Worm (Caenorhabditis elegans) whole organism, L2 larva: Measurements from ENCODE around the gene cutl-16.

Source experiments
- C34F6.9 ChIP-seq: fragments of 150-350 bp; optimal IDR thresholded peaks from 2 replicates; lab custom pipeline; 2014; ENCODE audit warnings: missing biosample characterization, missing genetic modification characterization
- F13H6.1 ChIP-seq: sonication (generic microtip); optimal IDR thresholded peaks from 2 replicates; lab custom pipeline; 2016; ENCODE audit warnings: missing genetic modification characterization, missing compliant biosample characterization
- ZK546.5 ChIP-seq: sonication (generic microtip); optimal IDR thresholded peaks from 2 replicates; lab custom pipeline; 2017; ENCODE audit warnings: missing biosample characterization, missing genetic modification characterization
- aly-2 ChIP-seq: fragments of 150-350 bp; optimal IDR thresholded peaks from 2 replicates; lab custom pipeline; 2014; ENCODE audit warnings: missing biosample characterization, missing genetic modification characterization
- ama-1 ChIP-seq: fragments of 150-350 bp; optimal IDR thresholded peaks from 2 replicates; lab custom pipeline; 2018; ENCODE audit warnings: inconsistent platforms
- blmp-1 ChIP-seq: sonication (generic microtip); optimal IDR thresholded peaks from 2 replicates; lab custom pipeline; 2017; ENCODE audit warnings: missing genetic modification characterization, mild to moderate bottlenecking, missing compliant biosample characterization, antibody characterized with exemption, moderate library complexity; ENCODE audit not compliant: insufficient read depth
- ceh-16 ChIP-seq: fragments of 150-350 bp; optimal IDR thresholded peaks from 2 replicates; lab custom pipeline; 2014; ENCODE audit warnings: missing biosample characterization, missing genetic modification characterization
- crh-2 ChIP-seq: sonication (generic microtip); optimal IDR thresholded peaks from 2 replicates; lab custom pipeline; 2017; ENCODE audit warnings: missing biosample characterization, missing genetic modification characterization
- dmd-4 ChIP-seq: sonication (generic microtip); optimal IDR thresholded peaks from 2 replicates; lab custom pipeline; 2017; ENCODE audit warnings: missing biosample characterization, missing genetic modification characterization
- egl-27 ChIP-seq: sonication (generic microtip); optimal IDR thresholded peaks from 3 replicates; lab custom pipeline; 2017; ENCODE audit warnings: missing biosample characterization, missing genetic modification reagents, missing genetic modification characterization
- elt-1 ChIP-seq: fragments of 150-350 bp; optimal IDR thresholded peaks from 2 replicates; lab custom pipeline; 2014; ENCODE audit warnings: missing biosample characterization, missing genetic modification characterization
- fos-1 ChIP-seq: fragments of 150-350 bp; optimal IDR thresholded peaks from 2 replicates; lab custom pipeline; 2014; ENCODE audit warnings: missing biosample characterization, missing genetic modification characterization
- lin-13 ChIP-seq: fragments of 150-350 bp; optimal IDR thresholded peaks from 2 replicates; lab custom pipeline; 2014; ENCODE audit warnings: missing biosample characterization, missing genetic modification reagents, missing genetic modification characterization
- lin-39 ChIP-seq: fragments of 150-350 bp; optimal IDR thresholded peaks from 2 replicates; lab custom pipeline; 2014; ENCODE audit warnings: missing biosample characterization, missing genetic modification reagents, missing genetic modification characterization
- lsy-2 ChIP-seq, 2 experiments: fragments of 150-350 bp in 1 of 2; sonication (generic microtip) in 1 of 2; optimal IDR thresholded peaks; 2 replicates each; lab custom pipeline; 2014 to 2017; ENCODE audit warnings: missing biosample characterization in 2 of 2, missing genetic modification characterization in 2 of 2
- mbf-1 ChIP-seq: sonication (generic microtip); optimal IDR thresholded peaks from 2 replicates; lab custom pipeline; 2017; ENCODE audit warnings: missing biosample characterization, missing genetic modification characterization
- nhr-10 ChIP-seq: sonication (generic microtip); optimal IDR thresholded peaks from 2 replicates; lab custom pipeline; 2017; ENCODE audit warnings: missing biosample characterization, missing genetic modification characterization
- nhr-12 ChIP-seq: fragments of 150-350 bp; optimal IDR thresholded peaks from 2 replicates; lab custom pipeline; 2014; ENCODE audit warnings: missing biosample characterization, missing genetic modification characterization
- nhr-129 ChIP-seq: fragments of 150-350 bp; optimal IDR thresholded peaks from 2 replicates; lab custom pipeline; 2014; ENCODE audit warnings: missing biosample characterization, missing genetic modification characterization
- nhr-21 ChIP-seq: fragments of 150-350 bp; optimal IDR thresholded peaks from 2 replicates; lab custom pipeline; 2014; ENCODE audit warnings: missing biosample characterization, missing genetic modification characterization
- nhr-23 ChIP-seq: fragments of 150-350 bp; optimal IDR thresholded peaks from 2 replicates; lab custom pipeline; 2014; ENCODE audit warnings: missing biosample characterization, missing genetic modification reagents, missing genetic modification characterization
- nhr-237 ChIP-seq: fragments of 150-350 bp; optimal IDR thresholded peaks from 2 replicates; lab custom pipeline; 2014; ENCODE audit warnings: missing biosample characterization, missing genetic modification characterization
- nhr-25 ChIP-seq: fragments of 150-350 bp; sonication (generic microtip); optimal IDR thresholded peaks from 3 replicates; lab custom pipeline; 2014; ENCODE audit warnings: missing biosample characterization, missing genetic modification characterization
- nhr-6 ChIP-seq: fragments of 150-350 bp; optimal IDR thresholded peaks from 2 replicates; lab custom pipeline; 2014; ENCODE audit warnings: missing biosample characterization, missing genetic modification characterization
- nhr-77 ChIP-seq: fragments of 150-350 bp; optimal IDR thresholded peaks from 2 replicates; lab custom pipeline; 2014; ENCODE audit warnings: missing biosample characterization, missing genetic modification characterization
- peb-1 ChIP-seq: fragments of 150-350 bp; optimal IDR thresholded peaks from 2 replicates; lab custom pipeline; 2014; ENCODE audit warnings: missing biosample characterization, missing genetic modification characterization
- sem-4 ChIP-seq: fragments of 150-350 bp; optimal IDR thresholded peaks from 2 replicates; lab custom pipeline; 2014; ENCODE audit warnings: missing biosample characterization, missing genetic modification reagents, missing genetic modification characterization
- sma-3 ChIP-seq: sonication (generic microtip); optimal IDR thresholded peaks from 2 replicates; lab custom pipeline; 2016; ENCODE audit warnings: missing genetic modification reagents, missing genetic modification characterization, missing compliant biosample characterization
- sma-9 ChIP-seq, 2 experiments: fragments of 150-350 bp in 1 of 2; sonication (generic microtip) in 1 of 2; optimal IDR thresholded peaks; 2 replicates each; lab custom pipeline; 2014 to 2016; ENCODE audit warnings: missing genetic modification characterization in 2 of 2, mild to moderate bottlenecking in 1 of 2, missing biosample characterization in 1 of 2, missing compliant biosample characterization in 1 of 2, missing genetic modification reagents in 1 of 2, moderate library complexity in 1 of 2
- snpc-4 ChIP-seq: fragments of 150-350 bp; optimal IDR thresholded peaks from 2 replicates; lab custom pipeline; 2014; ENCODE audit warnings: missing biosample characterization, missing genetic modification characterization
- unc-39 ChIP-seq: fragments of 150-350 bp; optimal IDR thresholded peaks from 2 replicates; lab custom pipeline; 2014; ENCODE audit warnings: missing biosample characterization, missing genetic modification characterization
- unc-55 ChIP-seq: fragments of 150-350 bp; sonication (generic microtip); optimal IDR thresholded peaks from 3 replicates; lab custom pipeline; 2014; ENCODE audit warnings: missing biosample characterization, missing genetic modification reagents, missing genetic modification characterization
- unc-62 ChIP-seq: fragments of 150-350 bp; optimal IDR thresholded peaks from 2 replicates; lab custom pipeline; 2014; ENCODE audit warnings: missing biosample characterization, missing genetic modification reagents, missing genetic modification characterization
- zag-1 ChIP-seq: fragments of 150-350 bp; optimal IDR thresholded peaks from 2 replicates; lab custom pipeline; 2014; ENCODE audit warnings: missing biosample characterization, missing genetic modification characterization
- ztf-1 ChIP-seq: fragments of 200-800 bp; sonication (Bioruptor generic); conservative IDR thresholded peaks from 2 replicates; pipeline ENCODE4 v1.3.6; 2022; ENCODE audit warnings: missing genetic modification characterization, missing compliant biosample characterization
- ztf-11 ChIP-seq: sonication (generic microtip); optimal IDR thresholded peaks from 2 replicates; lab custom pipeline; 2017; ENCODE audit warnings: missing biosample characterization, missing genetic modification characterization
- ztf-4 ChIP-seq: fragments of 150-350 bp; optimal IDR thresholded peaks from 2 replicates; lab custom pipeline; 2014; ENCODE audit warnings: missing biosample characterization, missing genetic modification characterization

Gene cutl-16

DNA sequence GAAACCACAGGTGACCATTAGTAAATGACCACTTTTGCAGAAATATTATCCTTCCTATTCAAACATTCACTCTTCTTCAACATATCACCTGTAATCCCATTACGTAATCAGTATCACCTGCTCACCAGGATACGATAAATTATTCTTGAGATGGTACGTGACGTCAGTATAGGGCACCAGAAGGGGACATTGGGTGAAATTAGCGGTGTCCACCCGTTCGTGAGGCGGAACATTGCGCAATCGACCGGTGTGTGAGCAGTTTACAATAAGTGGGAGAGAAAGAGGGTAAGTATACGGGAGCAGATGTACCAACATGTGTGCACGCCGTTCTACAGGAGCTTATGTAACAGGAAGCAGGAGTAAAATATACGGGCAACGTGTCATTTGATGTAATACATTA, 23.2 kb upstream of the cutl-16 start:
- no peak for TF ChIP-seq sem-4 (tag; lab: Kevin White, UChicago)
- TF ChIP-seq unc-62 (GFP tag; lab: Kevin White, UChicago): no peak

DNA sequence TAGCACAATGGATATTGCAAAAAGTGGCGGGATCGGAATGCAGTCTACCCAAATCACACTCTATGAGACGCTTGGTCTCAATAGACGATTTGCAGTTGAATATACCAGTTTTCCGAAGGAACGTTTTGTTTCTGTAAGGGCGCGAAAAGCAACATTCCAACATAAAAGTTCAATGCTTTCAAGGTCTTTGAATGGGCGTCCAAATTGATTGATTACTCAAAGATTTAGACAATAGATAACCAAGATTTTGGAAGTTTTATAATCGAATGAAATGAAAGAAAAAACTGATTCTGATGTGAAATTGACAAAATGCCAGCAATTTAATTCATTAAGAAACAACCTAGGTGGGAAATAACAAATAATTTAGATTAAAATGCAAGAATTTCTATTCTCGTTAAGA, 22.1 kb upstream of the cutl-16 start:
- TF ChIP-seq nhr-25 (tag; lab: Kevin White, UChicago): peak; percentile 33
- peak; percentile 1 for TF ChIP-seq blmp-1 (tag; lab: Kevin White, UChicago)
- peak; percentile 80 for TF ChIP-seq ceh-16 (tag; lab: Kevin White, UChicago)
- TF ChIP-seq ztf-1: no peak
- TF ChIP-seq peb-1: no peak

DNA sequence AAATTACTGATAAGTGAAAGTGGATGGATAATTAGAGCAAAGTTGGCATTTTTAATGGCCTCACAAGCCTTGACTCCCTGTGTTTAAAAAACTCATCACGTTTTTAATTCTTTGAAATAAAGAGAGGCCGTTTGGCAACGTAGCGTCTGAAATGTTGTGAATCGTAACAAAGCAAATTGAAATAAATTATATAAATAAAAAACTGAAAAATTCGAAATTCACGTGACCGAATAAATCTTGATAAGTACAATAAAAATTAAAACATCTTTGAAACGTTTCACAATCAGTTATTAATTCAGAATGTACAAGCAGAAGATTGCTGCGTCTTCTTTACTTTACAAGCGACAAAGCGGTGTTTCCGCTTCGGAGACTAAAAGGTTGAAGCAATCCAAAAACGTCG, 18.4 kb upstream of the cutl-16 start, which contains the start of gene K03H9.3:
Gene K03H9.3 (plus strand): TSS at position 301 of the 400 bp plus-strand sequence.
- TF ChIP-seq ZK546.5 (no peak), nhr-237 (tag; lab: Kevin White, UChicago) (no peak), egl-27 (tag; lab: Kevin White, UChicago) (no peak), lin-13 (no peak), elt-1 (no peak), ztf-4 (tag; lab: Kevin White, UChicago) (no peak), sem-4 (tag; lab: Kevin White, UChicago) (no peak), fos-1 (tag; lab: Kevin White, UChicago) (no peak), snpc-4 (tag; lab: Kevin White, UChicago) (no peak), lin-39 (tag; lab: Kevin White, UChicago) (no peak), ztf-11 (tag; lab: Kevin White, UChicago) (no peak), nhr-23 (tag; lab: Kevin White, UChicago) (no peak)
- TF ChIP-seq, all 48 proteins: peak for 0

DNA sequence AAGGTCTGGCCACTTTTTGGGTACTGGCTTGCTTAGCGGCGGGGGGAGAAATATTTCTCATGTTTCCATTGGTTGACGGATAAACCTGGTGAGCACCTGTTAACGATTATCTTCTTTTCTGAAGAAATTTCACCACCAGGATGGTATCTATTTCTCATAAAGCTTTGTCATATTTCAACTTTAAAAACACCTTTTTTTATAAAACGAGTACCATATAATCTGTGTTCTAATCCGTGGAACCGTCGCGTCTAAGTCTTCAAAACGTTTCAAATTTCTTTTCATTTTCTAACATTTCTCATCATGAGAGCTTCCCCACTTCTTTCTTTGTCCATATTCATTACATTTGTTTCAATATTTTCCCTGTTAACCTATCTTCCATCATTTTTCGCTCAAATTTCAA, 15.2 kb upstream of the cutl-16 start, which contains the start of gene col-75:
Gene col-75 (plus strand): TSS at position 301 of the 400 bp plus-strand sequence.
- TF ChIP-seq egl-27 (tag; lab: Kevin White, UChicago) (no peak), sma-3 (GFP tag; lab: Kevin White, UChicago) (no peak), nhr-6 (tag; lab: Kevin White, UChicago) (no peak), ceh-16 (tag; lab: Kevin White, UChicago) (no peak), crh-2 (tag; lab: Kevin White, UChicago) (no peak), ama-1 (no peak), mbf-1 (tag; lab: Kevin White, UChicago) (no peak), lin-39 (tag; lab: Kevin White, UChicago) (no peak)

DNA sequence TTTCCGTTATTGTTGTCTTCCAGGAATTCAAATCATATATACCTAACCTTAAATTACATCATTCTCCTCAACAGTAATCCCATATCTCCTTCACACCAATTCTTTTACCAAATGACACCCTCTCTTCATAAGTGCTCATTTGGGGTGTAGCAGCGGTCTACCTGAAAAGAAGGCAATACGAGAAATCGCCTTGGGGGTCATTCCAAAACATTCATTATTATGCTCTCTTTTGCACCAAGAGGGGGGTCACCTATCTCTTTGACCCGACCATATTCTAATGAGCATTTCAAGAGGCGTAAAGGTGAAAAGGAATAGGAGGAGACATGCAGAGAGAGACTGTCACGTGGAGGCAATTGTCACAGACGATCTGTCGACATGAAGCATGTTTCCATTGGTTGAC, 4.4 kb upstream of the cutl-16 start:
- TF ChIP-seq lsy-2 (tag; optimal IDR thresholded peaks at IDR 0.05; lab: Kevin White, UChicago) (no peak), crh-2 (tag; lab: Kevin White, UChicago) (no peak), F13H6.1 (no peak), unc-62 (GFP tag; lab: Kevin White, UChicago) (no peak), fos-1 (tag; lab: Kevin White, UChicago) (no peak), sma-3 (GFP tag; lab: Kevin White, UChicago) (no peak), nhr-21 (tag; lab: Kevin White, UChicago) (no peak)

DNA sequence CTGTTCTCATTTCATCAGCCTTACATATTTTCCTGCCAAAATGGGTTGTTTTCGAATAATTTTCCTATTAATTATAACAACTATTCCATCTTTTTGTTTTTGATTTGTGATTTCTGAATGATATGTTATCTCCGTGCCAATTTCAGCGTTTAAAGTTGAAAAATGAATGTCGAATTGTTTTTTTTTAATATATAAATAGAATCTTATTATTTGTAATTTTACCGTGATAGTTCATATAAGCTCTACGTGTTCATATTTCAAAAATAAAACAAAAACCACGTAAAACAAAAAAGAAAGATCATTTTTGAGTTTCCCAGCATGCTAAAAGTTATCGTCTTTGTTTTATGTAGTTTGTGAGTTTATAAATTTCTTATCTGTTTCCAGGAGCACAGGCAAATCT, 2.5 kb downstream of the cutl-16 start, which contains the start of gene K06A1.2:
Gene K06A1.2 (plus strand): TSS at position 301 of the 400 bp plus-strand sequence.
- TF ChIP-seq C34F6.9 (tag; lab: Kevin White, UChicago) (no peak), aly-2 (no peak), sma-3 (GFP tag; lab: Kevin White, UChicago) (no peak), elt-1 (no peak), zag-1 (tag; lab: Kevin White, UChicago) (no peak), ZK546.5 (no peak)

DNA sequence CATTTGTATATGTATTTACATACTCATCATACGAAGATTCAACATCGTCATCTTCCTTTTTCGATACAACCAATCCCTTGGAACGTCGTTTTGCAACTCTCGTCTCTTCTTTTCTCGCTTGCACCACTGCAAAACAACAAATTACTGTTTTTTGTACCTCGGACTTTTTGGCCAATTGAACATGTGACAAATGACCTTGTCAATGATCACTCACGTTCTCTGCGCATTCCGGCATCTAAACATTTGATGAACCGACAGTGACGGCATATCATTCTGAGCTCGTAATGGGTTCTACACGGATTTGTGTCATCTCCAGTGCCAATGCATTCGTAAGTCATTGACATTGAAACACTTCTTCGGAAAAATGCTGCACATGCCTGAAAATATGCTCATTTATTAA, 7.0 kb downstream of the cutl-16 start:
- TF ChIP-seq ztf-11 (tag; lab: Kevin White, UChicago) (no peak), nhr-25 (tag; lab: Kevin White, UChicago) (peak; percentile 40), sma-3 (GFP tag; lab: Kevin White, UChicago) (peak; percentile 32), blmp-1 (tag; lab: Kevin White, UChicago) (no peak), aly-2 (no peak), ztf-1 (no peak), elt-1 (no peak), nhr-12 (tag; lab: Kevin White, UChicago) (no peak), unc-55 (no peak), nhr-77 (tag; lab: Kevin White, UChicago) (no peak), egl-27 (tag; lab: Kevin White, UChicago) (no peak), unc-39 (no peak), snpc-4 (tag; lab: Kevin White, UChicago) (no peak), ama-1 (no peak), lin-13 (no peak), ZK546.5 (no peak), F13H6.1 (no peak), lin-39 (tag; lab: Kevin White, UChicago) (no peak), nhr-10 (tag; lab: Kevin White, UChicago) (no peak), nhr-6 (tag; lab: Kevin White, UChicago) (no peak), zag-1 (tag; lab: Kevin White, UChicago) (no peak), dmd-4 (tag; lab: Kevin White, UChicago) (no peak), sma-9 (GFP tag; optimal IDR thresholded peaks at IDR 0.05; lab: Kevin White, UChicago) (peak; percentile 33), sma-9 (tag; optimal IDR thresholded peaks at IDR 0.05; lab: Kevin White, UChicago) (no peak), peb-1 (no peak), nhr-129 (tag; lab: Kevin White, UChicago) (peak; percentile 37)
